Worm (Caenorhabditis elegans) whole organism, L2 larva: ENCODE measurements around the gene F07G6.12.

ENCODE experiments used
- C34F6.9 ChIP-seq: fragments of 150-350 bp; optimal IDR thresholded peaks from 2 replicates; lab custom pipeline; 2014; ENCODE audit warnings: missing biosample characterization, missing genetic modification characterization
- F13H6.1 ChIP-seq: sonication (generic microtip); optimal IDR thresholded peaks from 2 replicates; lab custom pipeline; 2016; ENCODE audit warnings: missing genetic modification characterization, missing compliant biosample characterization
- R02D3.7 ChIP-seq: fragments of 150-350 bp; optimal IDR thresholded peaks from 2 replicates; lab custom pipeline; 2014; ENCODE audit warnings: missing biosample characterization, missing genetic modification characterization
- Y55F3AM.14 ChIP-seq: fragments of 200-800 bp; sonication (Bioruptor generic); optimal IDR thresholded peaks from 2 replicates; lab custom pipeline; 2018; ENCODE audit warnings: mild to moderate bottlenecking, missing genetic modification characterization, missing compliant biosample characterization
- ZK546.5 ChIP-seq: sonication (generic microtip); optimal IDR thresholded peaks from 2 replicates; lab custom pipeline; 2017; ENCODE audit warnings: missing biosample characterization, missing genetic modification characterization
- alr-1 ChIP-seq: fragments of 150-350 bp; optimal IDR thresholded peaks from 2 replicates; lab custom pipeline; 2014; ENCODE audit warnings: missing biosample characterization, missing genetic modification characterization
- ceh-16 ChIP-seq: fragments of 150-350 bp; optimal IDR thresholded peaks from 2 replicates; lab custom pipeline; 2014; ENCODE audit warnings: missing biosample characterization, missing genetic modification characterization
- ceh-82 ChIP-seq: fragments of 150-350 bp; optimal IDR thresholded peaks from 2 replicates; lab custom pipeline; 2014; ENCODE audit warnings: missing biosample characterization, missing genetic modification characterization
- crh-2 ChIP-seq: sonication (generic microtip); optimal IDR thresholded peaks from 2 replicates; lab custom pipeline; 2017; ENCODE audit warnings: missing biosample characterization, missing genetic modification characterization
- dmd-4 ChIP-seq: sonication (generic microtip); optimal IDR thresholded peaks from 2 replicates; lab custom pipeline; 2017; ENCODE audit warnings: missing biosample characterization, missing genetic modification characterization
- egl-27 ChIP-seq: sonication (generic microtip); optimal IDR thresholded peaks from 3 replicates; lab custom pipeline; 2017; ENCODE audit warnings: missing biosample characterization, missing genetic modification reagents, missing genetic modification characterization
- elt-1 ChIP-seq: fragments of 150-350 bp; optimal IDR thresholded peaks from 2 replicates; lab custom pipeline; 2014; ENCODE audit warnings: missing biosample characterization, missing genetic modification characterization
- lin-13 ChIP-seq: fragments of 150-350 bp; optimal IDR thresholded peaks from 2 replicates; lab custom pipeline; 2014; ENCODE audit warnings: missing biosample characterization, missing genetic modification reagents, missing genetic modification characterization
- lin-39 ChIP-seq: fragments of 150-350 bp; optimal IDR thresholded peaks from 2 replicates; lab custom pipeline; 2014; ENCODE audit warnings: missing biosample characterization, missing genetic modification reagents, missing genetic modification characterization
- lsy-2 ChIP-seq, 2 experiments: fragments of 150-350 bp in 1 of 2; sonication (generic microtip) in 1 of 2; optimal IDR thresholded peaks; 2 replicates each; lab custom pipeline; 2014 to 2017; ENCODE audit warnings: missing biosample characterization in 2 of 2, missing genetic modification characterization in 2 of 2
- mab-5 ChIP-seq: fragments of 150-350 bp; optimal IDR thresholded peaks from 2 replicates; lab custom pipeline; 2014; ENCODE audit warnings: missing biosample characterization, missing genetic modification characterization
- mbf-1 ChIP-seq: sonication (generic microtip); optimal IDR thresholded peaks from 2 replicates; lab custom pipeline; 2017; ENCODE audit warnings: missing biosample characterization, missing genetic modification characterization
- mdl-1 ChIP-seq, 2 experiments: fragments of 150-350 bp in 1 of 2; sonication (generic microtip) in 1 of 2; optimal IDR thresholded peaks; 2 replicates each; lab custom pipeline; 2017; ENCODE audit warnings: missing biosample characterization in 2 of 2, missing genetic modification characterization in 2 of 2
- nhr-12 ChIP-seq: fragments of 150-350 bp; optimal IDR thresholded peaks from 2 replicates; lab custom pipeline; 2014; ENCODE audit warnings: missing biosample characterization, missing genetic modification characterization
- nhr-129 ChIP-seq: fragments of 150-350 bp; optimal IDR thresholded peaks from 2 replicates; lab custom pipeline; 2014; ENCODE audit warnings: missing biosample characterization, missing genetic modification characterization
- nhr-21 ChIP-seq: fragments of 150-350 bp; optimal IDR thresholded peaks from 2 replicates; lab custom pipeline; 2014; ENCODE audit warnings: missing biosample characterization, missing genetic modification characterization
- nhr-23 ChIP-seq: fragments of 150-350 bp; optimal IDR thresholded peaks from 2 replicates; lab custom pipeline; 2014; ENCODE audit warnings: missing biosample characterization, missing genetic modification reagents, missing genetic modification characterization
- nhr-237 ChIP-seq: fragments of 150-350 bp; optimal IDR thresholded peaks from 2 replicates; lab custom pipeline; 2014; ENCODE audit warnings: missing biosample characterization, missing genetic modification characterization
- nhr-25 ChIP-seq: fragments of 150-350 bp; sonication (generic microtip); optimal IDR thresholded peaks from 3 replicates; lab custom pipeline; 2014; ENCODE audit warnings: missing biosample characterization, missing genetic modification characterization
- nhr-6 ChIP-seq: fragments of 150-350 bp; optimal IDR thresholded peaks from 2 replicates; lab custom pipeline; 2014; ENCODE audit warnings: missing biosample characterization, missing genetic modification characterization
- nhr-77 ChIP-seq: fragments of 150-350 bp; optimal IDR thresholded peaks from 2 replicates; lab custom pipeline; 2014; ENCODE audit warnings: missing biosample characterization, missing genetic modification characterization
- peb-1 ChIP-seq: fragments of 150-350 bp; optimal IDR thresholded peaks from 2 replicates; lab custom pipeline; 2014; ENCODE audit warnings: missing biosample characterization, missing genetic modification characterization
- skn-1 ChIP-seq: sonication (generic microtip); optimal IDR thresholded peaks from 2 replicates; lab custom pipeline; 2017; ENCODE audit warnings: missing biosample characterization, missing genetic modification characterization
- sma-9 ChIP-seq, 2 experiments: fragments of 150-350 bp in 1 of 2; sonication (generic microtip) in 1 of 2; optimal IDR thresholded peaks; 2 replicates each; lab custom pipeline; 2014 to 2016; ENCODE audit warnings: missing genetic modification characterization in 2 of 2, mild to moderate bottlenecking in 1 of 2, missing biosample characterization in 1 of 2, missing compliant biosample characterization in 1 of 2, missing genetic modification reagents in 1 of 2, moderate library complexity in 1 of 2
- snpc-4 ChIP-seq: fragments of 150-350 bp; optimal IDR thresholded peaks from 2 replicates; lab custom pipeline; 2014; ENCODE audit warnings: missing biosample characterization, missing genetic modification characterization
- unc-39 ChIP-seq: fragments of 150-350 bp; optimal IDR thresholded peaks from 2 replicates; lab custom pipeline; 2014; ENCODE audit warnings: missing biosample characterization, missing genetic modification characterization
- ztf-11 ChIP-seq: sonication (generic microtip); optimal IDR thresholded peaks from 2 replicates; lab custom pipeline; 2017; ENCODE audit warnings: missing biosample characterization, missing genetic modification characterization
- ztf-4 ChIP-seq: fragments of 150-350 bp; optimal IDR thresholded peaks from 2 replicates; lab custom pipeline; 2014; ENCODE audit warnings: missing biosample characterization, missing genetic modification characterization

F07G6.12 gene

DNA sequence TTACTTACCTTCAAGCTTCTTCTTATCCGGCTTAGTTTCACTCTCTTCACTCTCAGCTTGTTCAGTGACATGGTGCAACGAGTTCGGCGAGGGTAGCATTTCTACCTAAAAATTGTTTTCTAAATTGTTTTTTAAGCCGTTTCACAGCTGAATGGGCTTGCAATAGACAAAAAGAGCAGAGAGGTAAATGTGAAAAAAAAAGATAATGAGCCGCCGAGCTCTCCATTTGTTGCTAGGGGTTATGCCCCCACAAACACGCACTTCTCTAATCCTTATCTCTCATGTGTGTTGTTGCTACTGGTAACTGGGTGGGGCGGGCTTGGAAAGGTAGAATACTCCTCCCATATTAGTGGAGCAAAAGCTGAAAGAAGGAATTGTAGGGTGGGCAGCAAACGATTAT lies 32.2 kb upstream of the F07G6.12 start, which contains the start of gene C36C9.5:
C36C9.5 (minus strand) TSS at position 101 of the 400 bp plus-strand sequence.
- no peak for TF ChIP-seq egl-27 (tag; lab: Kevin White, UChicago)

DNA sequence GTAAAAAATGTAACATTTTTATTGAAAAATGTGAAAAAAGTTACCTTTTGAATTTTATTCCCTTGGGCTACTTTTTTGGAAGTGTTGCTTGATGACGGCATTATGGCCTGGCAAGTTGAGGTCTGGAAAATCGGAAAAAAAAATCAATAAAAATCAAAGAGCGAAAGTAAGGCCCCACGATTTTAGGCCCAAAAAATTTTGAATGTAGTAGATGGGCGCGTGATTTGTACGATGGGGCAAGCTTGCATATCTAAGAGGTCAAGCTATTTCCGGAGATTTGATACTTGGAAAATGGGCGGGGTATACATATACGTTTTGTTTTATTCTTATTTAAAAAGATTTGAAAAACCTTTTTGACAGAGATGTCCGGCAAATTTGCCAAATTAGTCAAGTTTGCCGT lies 29.5 kb upstream of the F07G6.12 start, which contains the start of gene F07G6.5:
F07G6.5 (minus strand) TSS at position 101 of the 400 bp plus-strand sequence.
- TF ChIP-seq lin-13 (GFP tag; lab: Kevin White, UChicago) = no peak
- no peak for TF ChIP-seq mbf-1 (tag; lab: Kevin White, UChicago)
- TF ChIP-seq ztf-11 (tag; lab: Kevin White, UChicago) = no peak
- TF ChIP-seq nhr-129 = no peak
- no peak for TF ChIP-seq unc-39 (tag; lab: Kevin White, UChicago)
- TF ChIP-seq mdl-1 (tag; optimal IDR thresholded peaks at IDR 0.05; lab: Kevin White, UChicago) = no peak
- TF ChIP-seq snpc-4 (tag; lab: Kevin White, UChicago) = no peak
- no peak for TF ChIP-seq F13H6.1 (tag; lab: Kevin White, UChicago)
- TF ChIP-seq ceh-16 (tag; lab: Kevin White, UChicago) = no peak
- TF ChIP-seq R02D3.7 = no peak
- TF ChIP-seq skn-1 (tag; lab: Kevin White, UChicago) = no peak
- TF ChIP-seq nhr-25 (tag; lab: Kevin White, UChicago) = no peak
- TF ChIP-seq nhr-21 (tag; lab: Kevin White, UChicago) = no peak
- no peak for TF ChIP-seq nhr-23 (tag; lab: Kevin White, UChicago)

DNA sequence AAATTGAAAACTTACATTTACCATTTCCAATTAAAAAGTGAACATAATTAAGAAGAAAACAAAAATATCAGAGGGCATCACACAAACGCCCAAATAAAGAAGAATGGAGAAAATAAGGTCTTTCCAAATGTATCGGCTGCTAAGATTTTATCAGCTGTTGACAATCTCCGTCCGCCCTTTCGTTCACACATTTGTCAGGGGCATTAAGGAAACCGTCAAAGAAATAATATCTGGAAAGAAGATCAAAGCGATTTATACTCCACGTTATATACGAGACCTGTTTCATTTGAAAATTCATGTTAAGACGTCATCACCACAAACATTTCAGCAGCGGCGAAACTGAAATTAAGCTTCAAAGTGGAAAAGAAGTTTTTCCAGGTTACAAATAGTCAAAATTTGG lies 23.5 kb upstream of the F07G6.12 start, which contains the start of gene fbxa-52:
fbxa-52 (minus strand) TSS at position 101 of the 400 bp plus-strand sequence.
- TF ChIP-seq ZK546.5 (no peak), nhr-6 (tag; lab: Kevin White, UChicago) (no peak), dmd-4 (tag; lab: Kevin White, UChicago) (no peak), ceh-16 (tag; lab: Kevin White, UChicago) (no peak), nhr-25 (tag; lab: Kevin White, UChicago) (no peak), egl-27 (tag; lab: Kevin White, UChicago) (no peak), mab-5 (tag; lab: Kevin White, UChicago) (no peak), lin-39 (tag; lab: Kevin White, UChicago) (no peak), nhr-129 (no peak), alr-1 (tag; lab: Kevin White, UChicago) (no peak), C34F6.9 (tag; lab: Kevin White, UChicago) (no peak), nhr-77 (tag; lab: Kevin White, UChicago) (no peak), ztf-4 (tag; lab: Kevin White, UChicago) (no peak), mdl-1 (tag; optimal IDR thresholded peaks at IDR 0.05; lab: Kevin White, UChicago) (no peak), lin-13 (GFP tag; lab: Kevin White, UChicago) (no peak), elt-1 (tag; lab: Kevin White, UChicago) (no peak), nhr-237 (tag; lab: Kevin White, UChicago) (no peak), F13H6.1 (tag; lab: Kevin White, UChicago) (no peak)
- TF ChIP-seq, all 48 proteins: peak for 0

DNA sequence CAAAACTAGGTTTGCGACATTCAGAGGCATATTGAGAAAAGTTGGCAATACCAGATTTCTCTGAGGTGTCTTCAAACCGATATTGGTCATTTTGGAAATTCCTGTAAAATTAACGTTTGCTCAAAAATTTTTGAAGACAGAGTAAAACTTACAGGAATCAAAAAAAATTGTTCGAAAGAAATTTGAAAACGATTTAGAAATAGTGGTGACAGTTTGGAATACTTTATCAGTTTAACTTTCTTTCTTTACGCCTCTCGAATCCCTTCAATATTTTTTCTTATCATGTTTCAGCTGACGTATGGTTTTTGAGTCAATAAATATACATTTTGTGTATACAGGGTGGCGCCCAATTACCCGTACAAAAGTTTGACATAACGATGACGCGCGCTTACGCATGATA lies 17.6 kb upstream of the F07G6.12 start, which contains the start of gene fbxa-53:
fbxa-53 (minus strand) TSS at position 101 of the 400 bp plus-strand sequence.
- TF ChIP-seq R02D3.7 (no peak), nhr-25 (tag; lab: Kevin White, UChicago) (no peak), lsy-2 (tag; optimal IDR thresholded peaks at IDR 0.05; lab: Kevin White, UChicago) (no peak), ceh-16 (tag; lab: Kevin White, UChicago) (no peak), lin-39 (tag; lab: Kevin White, UChicago) (no peak), nhr-6 (tag; lab: Kevin White, UChicago) (no peak), nhr-12 (no peak), ceh-82 (tag; lab: Kevin White, UChicago) (no peak), unc-39 (tag; lab: Kevin White, UChicago) (no peak), nhr-237 (tag; lab: Kevin White, UChicago) (no peak), peb-1 (tag; lab: Kevin White, UChicago) (no peak), Y55F3AM.14 (GFP tag; lab: Kevin White, UChicago) (no peak), nhr-23 (tag; lab: Kevin White, UChicago) (no peak), egl-27 (tag; lab: Kevin White, UChicago) (no peak), elt-1 (tag; lab: Kevin White, UChicago) (no peak), alr-1 (tag; lab: Kevin White, UChicago) (no peak), dmd-4 (tag; lab: Kevin White, UChicago) (no peak), crh-2 (tag; lab: Kevin White, UChicago) (no peak), sma-9 (GFP tag; optimal IDR thresholded peaks at IDR 0.05; lab: Kevin White, UChicago) (no peak), sma-9 (tag; optimal IDR thresholded peaks at IDR 0.05; lab: Kevin White, UChicago) (no peak), mab-5 (tag; lab: Kevin White, UChicago) (no peak)
- TF ChIP-seq, all 48 proteins: peak for 0
